Worm (Caenorhabditis elegans): ENCODE data around the gene M70.1.

Gene M70.1

DNA sequence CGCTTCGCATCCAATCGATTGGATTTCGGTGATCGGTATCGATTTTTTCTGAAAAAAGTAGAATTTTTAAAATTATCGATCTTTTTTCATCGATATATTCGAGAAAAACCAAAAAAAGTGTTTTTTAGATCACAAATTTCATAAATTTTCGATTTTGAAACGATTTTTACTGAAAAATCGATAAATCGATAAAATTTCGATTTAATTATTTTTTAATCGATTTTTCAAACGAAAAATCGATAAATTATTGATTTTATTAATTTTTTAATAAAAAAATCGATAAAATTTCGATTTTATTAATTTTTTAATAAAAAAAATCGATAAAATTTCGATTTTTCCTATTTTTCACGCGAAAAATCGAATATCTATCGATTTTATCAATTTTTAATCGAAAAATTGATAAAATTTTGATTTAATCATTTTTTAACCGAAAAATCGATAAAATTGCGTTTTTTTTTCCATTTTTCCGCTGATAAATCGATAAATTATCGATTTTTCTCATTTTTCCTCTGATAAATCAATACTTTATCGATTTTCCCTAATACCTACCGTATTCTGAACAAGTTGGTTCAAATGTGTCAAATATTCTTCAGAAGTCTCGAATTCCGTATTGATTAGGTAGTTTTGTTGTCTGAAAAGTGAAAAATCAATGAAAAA lies 7.9 kb downstream of the M70.1 start:
- TF ChIP-seq ztf-1 (GFP tag; conservative IDR thresholded peaks at IDR 0.05), result no peak
- no peak for TF ChIP-seq ZK546.5 (tag; optimal IDR thresholded peaks at IDR 0.05)
- no peak for TF ChIP-seq mab-5 (tag; optimal IDR thresholded peaks at IDR 0.05)
- no peak for TF ChIP-seq lin-11 (tag; optimal IDR thresholded peaks at IDR 0.05)
- TF ChIP-seq snpc-4 (tag; optimal IDR thresholded peaks at IDR 0.05), result no peak
- no peak for TF ChIP-seq sma-3 (GFP tag; optimal IDR thresholded peaks at IDR 0.05)
- TF ChIP-seq nhr-237 (tag; optimal IDR thresholded peaks at IDR 0.05), result no peak
- no peak for TF ChIP-seq lin-39 (tag; optimal IDR thresholded peaks at IDR 0.05)
- no peak for TF ChIP-seq crh-2 (tag; optimal IDR thresholded peaks at IDR 0.05)
- TF ChIP-seq mdl-1 (tag; optimal IDR thresholded peaks at IDR 0.05), result no peak
- TF ChIP-seq nhr-77 (tag; optimal IDR thresholded peaks at IDR 0.05), result no peak
- TF ChIP-seq lin-13 (GFP tag; optimal IDR thresholded peaks at IDR 0.05), result no peak
- TF ChIP-seq sem-4 (tag; optimal IDR thresholded peaks at IDR 0.05), result no peak

DNA sequence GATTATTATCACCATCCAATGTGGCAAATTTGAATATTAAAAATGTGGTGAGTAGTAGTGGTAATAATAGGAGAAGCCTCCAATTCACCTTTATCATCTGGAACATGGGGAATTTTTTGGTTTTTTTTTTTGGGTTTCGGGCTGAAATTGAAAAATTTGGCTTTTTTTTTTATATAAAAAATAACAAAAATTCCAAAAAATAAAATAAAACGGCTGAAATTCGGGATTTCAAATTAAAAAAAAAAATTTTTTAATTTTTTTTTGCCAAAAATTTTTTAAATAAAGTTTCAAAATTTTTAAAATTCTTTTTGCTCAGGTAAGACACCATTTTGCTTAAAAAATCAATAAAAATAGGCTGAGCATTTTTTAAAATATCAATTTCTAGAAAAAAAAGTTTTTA lies 17.9 kb downstream of the M70.1 start, which contains the start of gene famp-1:
Gene famp-1, minus strand, starts transcription at position 101 of the 400 bp plus-strand sequence.
- TF ChIP-seq ceh-82 (tag; optimal IDR thresholded peaks at IDR 0.05) (no peak), ztf-11 (tag; optimal IDR thresholded peaks at IDR 0.05) (no peak), fos-1 (tag; optimal IDR thresholded peaks at IDR 0.05) (no peak), nhr-129 (tag; optimal IDR thresholded peaks at IDR 0.05) (no peak), crh-2 (tag; optimal IDR thresholded peaks at IDR 0.05) (no peak), ztf-1 (GFP tag; conservative IDR thresholded peaks at IDR 0.05) (no peak), gmeb-1 (tag; optimal IDR thresholded peaks at IDR 0.05) (no peak), Y55F3AM.14 (GFP tag; optimal IDR thresholded peaks at IDR 0.05) (no peak), aly-2 (tag; optimal IDR thresholded peaks at IDR 0.05) (no peak), mab-5 (tag; optimal IDR thresholded peaks at IDR 0.05) (no peak), alr-1 (tag; optimal IDR thresholded peaks at IDR 0.05) (no peak), lin-39 (tag; optimal IDR thresholded peaks at IDR 0.05) (no peak), elt-1 (tag; optimal IDR thresholded peaks at IDR 0.05) (no peak), nhr-25 (tag; optimal IDR thresholded peaks at IDR 0.05) (no peak), mdl-1 (tag; optimal IDR thresholded peaks at IDR 0.05) (no peak), R02D3.7 (tag; optimal IDR thresholded peaks at IDR 0.05) (no peak), C34F6.9 (tag; optimal IDR thresholded peaks at IDR 0.05) (no peak), lin-13 (GFP tag; optimal IDR thresholded peaks at IDR 0.05) (no peak), egl-27 (tag; optimal IDR thresholded peaks at IDR 0.05) (no peak), ceh-16 (tag; optimal IDR thresholded peaks at IDR 0.05) (no peak)

DNA sequence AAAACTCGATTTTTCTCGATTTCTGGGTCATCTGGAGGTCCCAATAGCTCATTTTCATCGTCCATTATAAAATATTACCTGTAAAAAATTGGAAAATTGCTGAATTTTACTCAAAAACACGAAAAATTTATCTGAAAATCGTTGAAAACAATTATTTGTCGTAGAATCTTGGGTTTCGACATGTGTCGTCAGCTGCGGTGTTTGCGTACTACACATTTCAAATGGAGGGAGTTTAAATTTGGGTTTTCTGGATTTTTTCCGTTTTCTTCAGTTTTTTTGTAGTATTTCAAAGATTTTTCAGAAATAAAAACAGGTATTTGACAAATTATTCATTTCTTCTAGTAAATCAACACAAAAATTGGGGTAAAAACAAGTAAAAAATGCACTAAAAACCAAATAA lies 29.9 kb downstream of the M70.1 start, which contains the start of gene M70.5:
Gene M70.5, minus strand, starts transcription at position 78 of the 400 bp plus-strand sequence.
- peak; percentile 59 for TF ChIP-seq gmeb-1 (tag; optimal IDR thresholded peaks at IDR 0.05)

DNA sequence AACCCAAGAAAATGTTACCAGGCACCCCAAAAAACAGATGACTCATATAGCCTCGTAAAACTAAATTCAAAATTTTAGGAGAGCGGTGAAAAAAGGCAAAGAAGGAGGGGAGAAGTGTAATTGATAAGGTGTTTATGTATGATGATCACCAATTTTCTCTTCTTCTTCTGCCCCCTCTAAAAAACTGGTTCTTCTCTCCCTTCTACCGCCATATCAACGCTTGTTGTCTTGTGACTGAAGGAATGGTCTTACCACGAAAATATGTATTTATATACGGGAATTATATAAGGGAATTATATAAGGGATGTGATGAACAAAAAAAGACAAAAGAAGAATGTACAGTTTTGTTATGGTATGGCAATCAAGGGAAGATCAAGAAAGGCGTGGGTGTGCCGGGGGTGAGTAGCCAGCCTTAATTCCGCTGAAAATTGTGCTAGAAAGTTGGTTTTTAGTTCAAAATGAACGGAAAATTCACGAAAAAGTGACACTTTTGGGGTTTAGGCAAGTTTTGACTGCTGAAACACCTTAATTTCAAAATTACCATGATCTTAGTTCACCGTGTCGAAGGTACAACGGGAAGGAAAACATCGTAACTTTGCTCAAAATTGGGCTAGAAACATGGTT lies 35.8 kb downstream of the M70.1 start:
- no peak for TF ChIP-seq unc-39 (tag; optimal IDR thresholded peaks at IDR 0.05)
- TF ChIP-seq nhr-23 (tag; optimal IDR thresholded peaks at IDR 0.05), result no peak
- peak; percentile 44 for TF ChIP-seq lin-13 (GFP tag; optimal IDR thresholded peaks at IDR 0.05)
- no peak for TF ChIP-seq nhr-129 (tag; optimal IDR thresholded peaks at IDR 0.05)
- TF ChIP-seq sma-3 (GFP tag; optimal IDR thresholded peaks at IDR 0.05), result peak; percentile 79
- peak; percentile 56 for TF ChIP-seq nhr-21 (tag; optimal IDR thresholded peaks at IDR 0.05)
- no peak for TF ChIP-seq mab-5 (tag; optimal IDR thresholded peaks at IDR 0.05)
- no peak for TF ChIP-seq aly-2 (tag; optimal IDR thresholded peaks at IDR 0.05)
- TF ChIP-seq egl-27 (tag; optimal IDR thresholded peaks at IDR 0.05), result no peak
- TF ChIP-seq nhr-12 (tag; optimal IDR thresholded peaks at IDR 0.05), result no peak
- TF ChIP-seq unc-55 (GFP tag; optimal IDR thresholded peaks at IDR 0.05), result no peak
- no peak for TF ChIP-seq zag-1 (tag; optimal IDR thresholded peaks at IDR 0.05)
- peak; percentile 79 for TF ChIP-seq crh-2 (tag; optimal IDR thresholded peaks at IDR 0.05)
- TF ChIP-seq C34F6.9 (tag; optimal IDR thresholded peaks at IDR 0.05), result peak; percentile 7
- peak; percentile 59 for TF ChIP-seq sma-9 (GFP tag; optimal IDR thresholded peaks at IDR 0.05)
- no peak for TF ChIP-seq sma-9 (tag; optimal IDR thresholded peaks at IDR 0.05)
- TF ChIP-seq nhr-25 (tag; optimal IDR thresholded peaks at IDR 0.05), result peak; percentile 50
- peak in 1 of 2 experiments; percentile 47 for TF ChIP-seq lsy-2 (tag; optimal IDR thresholded peaks at IDR 0.05)
- TF ChIP-seq gmeb-1 (tag; optimal IDR thresholded peaks at IDR 0.05), result peak; percentile 72
- peak; percentile 97 for TF ChIP-seq fos-1 (tag; optimal IDR thresholded peaks at IDR 0.05)
- TF ChIP-seq ZK546.5 (tag; optimal IDR thresholded peaks at IDR 0.05), result no peak
- TF ChIP-seq ceh-16 (tag; optimal IDR thresholded peaks at IDR 0.05), result no peak
- TF ChIP-seq lin-39 (tag; optimal IDR thresholded peaks at IDR 0.05), result no peak
- TF ChIP-seq lin-11 (tag; optimal IDR thresholded peaks at IDR 0.05), result no peak
- no peak for TF ChIP-seq mdl-1 (tag; optimal IDR thresholded peaks at IDR 0.05)
- no peak for TF ChIP-seq nhr-10 (tag; optimal IDR thresholded peaks at IDR 0.05)
- TF ChIP-seq ama-1 (optimal IDR thresholded peaks at IDR 0.05), result peak; percentile 85
- TF ChIP-seq alr-1 (tag; optimal IDR thresholded peaks at IDR 0.05), result no peak
- TF ChIP-seq F13H6.1 (tag; optimal IDR thresholded peaks at IDR 0.05), result no peak
- TF ChIP-seq ztf-4 (tag; optimal IDR thresholded peaks at IDR 0.05), result no peak
- TF ChIP-seq peb-1 (tag; optimal IDR thresholded peaks at IDR 0.05), result no peak
- TF ChIP-seq nhr-6 (tag; optimal IDR thresholded peaks at IDR 0.05), result no peak

Data from whole organism, L2 larva.